Worm (Caenorhabditis elegans) whole organism, young adult: ENCODE data around the gene T23B12.6.

Experiments
- B0035.1 ChIP-seq: sonication (generic microtip); optimal IDR thresholded peaks from 2 replicates; lab custom pipeline; 2016; ENCODE audit warnings: missing genetic modification characterization, mild to moderate bottlenecking, missing compliant biosample characterization, missing genotype, missing genetic modification reagents
- C06A6.2 ChIP-seq: fragments of 200-800 bp; sonication (Bioruptor generic); conservative IDR thresholded peaks from 2 replicates; pipeline ENCODE4 v1.3.6; 2022; ENCODE audit warnings: missing genetic modification characterization, missing compliant biosample characterization
- F10E7.11 ChIP-seq: sonication (generic microtip); optimal IDR thresholded peaks from 2 replicates; lab custom pipeline; 2017; ENCODE audit warnings: mild to moderate bottlenecking, missing genetic modification characterization, moderate library complexity, missing compliant biosample characterization
- F57C9.4 ChIP-seq: sonication (generic microtip); optimal IDR thresholded peaks from 2 replicates; lab custom pipeline; 2017; ENCODE audit warnings: mild to moderate bottlenecking, missing genetic modification characterization, missing compliant biosample characterization
- K11D2.4 ChIP-seq: fragments of 200-800 bp; sonication (Bioruptor generic); IDR thresholded peaks from 2 replicates; pipeline ENCODE4 v1.3.6; 2022; ENCODE audit warnings: missing genetic modification reagents, missing genetic modification characterization, missing compliant biosample characterization
- Y53F4B.3 ChIP-seq: fragments of 200-800 bp; sonication (Bioruptor generic); IDR thresholded peaks from 2 replicates; pipeline ENCODE4 v1.3.6; 2022; ENCODE audit warnings: missing genetic modification reagents, missing genetic modification characterization, missing compliant biosample characterization
- Y53G8AR.9 ChIP-seq: fragments of 200-800 bp; sonication (Bioruptor generic); conservative IDR thresholded peaks from 2 replicates; pipeline ENCODE4 v1.3.6; 2022; ENCODE audit warnings: missing genetic modification reagents, missing genetic modification characterization, missing compliant biosample characterization
- Y95B8A.8 ChIP-seq: fragments of 200-800 bp; sonication (Bioruptor generic); IDR thresholded peaks from 2 replicates; pipeline ENCODE4 v1.3.6; 2022; ENCODE audit warnings: missing genetic modification reagents, missing genetic modification characterization, missing compliant biosample characterization
- akir-1 ChIP-seq: fragments of 200-800 bp; sonication (Bioruptor generic); optimal IDR thresholded peaks from 2 replicates; lab custom pipeline; 2018; ENCODE audit warnings: mild to moderate bottlenecking, missing genetic modification characterization, moderate library complexity, missing compliant biosample characterization
- ama-1 ChIP-seq, 3 experiments: fragments of 150-350 bp in 1 of 3; sonication (generic microtip) in 2 of 3; optimal IDR thresholded peaks; 2 replicates each; lab custom pipeline; 2014 to 2018; ENCODE audit warnings: missing biosample characterization in 2 of 3, missing genetic modification characterization in 2 of 3, missing genetic modification reagents in 2 of 3
- aptf-2 ChIP-seq: fragments of 200-800 bp; sonication (Bioruptor generic); conservative IDR thresholded peaks from 2 replicates; pipeline ENCODE4 v1.3.6; 2022; ENCODE audit warnings: missing genetic modification reagents, missing genetic modification characterization, missing compliant biosample characterization
- atf-7 ChIP-seq: sonication (generic microtip); optimal IDR thresholded peaks from 2 replicates; lab custom pipeline; 2017; ENCODE audit warnings: mild to moderate bottlenecking, missing genetic modification characterization, missing compliant biosample characterization
- attf-5 ChIP-seq: fragments of 200-800 bp; sonication (Bioruptor generic); optimal IDR thresholded peaks from 2 replicates; lab custom pipeline; 2018; ENCODE audit warnings: mild to moderate bottlenecking, missing genetic modification characterization, missing compliant biosample characterization
- attf-6 ChIP-seq: fragments of 200-800 bp; sonication (Bioruptor generic); IDR thresholded peaks from 2 replicates; pipeline ENCODE4 v1.3.6; 2022; ENCODE audit warnings: missing genetic modification reagents, missing genetic modification characterization, missing compliant biosample characterization
- bed-1 ChIP-seq: fragments of 200-800 bp; sonication (Bioruptor generic); IDR thresholded peaks from 2 replicates; pipeline ENCODE4 v1.3.6; 2022; ENCODE audit warnings: missing genetic modification reagents, missing genetic modification characterization, missing compliant biosample characterization
- cebp-2 ChIP-seq: fragments of 200-800 bp; sonication (Bioruptor generic); IDR thresholded peaks from 2 replicates; pipeline ENCODE4 v1.3.6; 2022; ENCODE audit warnings: missing genetic modification characterization, missing compliant biosample characterization
- ceh-100 ChIP-seq: fragments of 200-800 bp; sonication (Bioruptor generic); IDR thresholded peaks from 2 replicates; pipeline ENCODE4 v1.3.6; 2022; ENCODE audit warnings: missing genetic modification reagents, missing genetic modification characterization, missing compliant biosample characterization
- ceh-27 ChIP-seq: fragments of 200-800 bp; sonication (Bioruptor generic); optimal IDR thresholded peaks from 2 replicates; lab custom pipeline; 2018; ENCODE audit warnings: mild to moderate bottlenecking, missing genetic modification characterization, moderate library complexity, missing compliant biosample characterization
- chd-7 ChIP-seq: sonication (generic microtip); optimal IDR thresholded peaks from 2 replicates; lab custom pipeline; 2016; ENCODE audit warnings: mild to moderate bottlenecking, missing genetic modification characterization, moderate library complexity, missing compliant biosample characterization
- die-1 ChIP-seq: sonication (generic microtip); optimal IDR thresholded peaks from 2 replicates; lab custom pipeline; 2016; ENCODE audit warnings: missing genotype, mild to moderate bottlenecking, missing genetic modification characterization, missing compliant biosample characterization
- dox-1 ChIP-seq: fragments of 200-800 bp; sonication (Bioruptor generic); IDR thresholded peaks from 2 replicates; pipeline ENCODE4 v1.3.6; 2022; ENCODE audit warnings: missing genetic modification reagents, missing genetic modification characterization, missing compliant biosample characterization
- dpff-1 ChIP-seq: sonication (generic microtip); optimal IDR thresholded peaks from 2 replicates; lab custom pipeline; 2017; ENCODE audit warnings: mild to moderate bottlenecking, missing genetic modification characterization, missing compliant biosample characterization
- egl-18 ChIP-seq: fragments of 200-800 bp; sonication (Bioruptor generic); IDR thresholded peaks from 2 replicates; pipeline ENCODE4 v1.3.6; 2022; ENCODE audit warnings: missing genetic modification reagents, missing genetic modification characterization, missing compliant biosample characterization
- ekl-4 ChIP-seq: fragments of 200-800 bp; sonication (Bioruptor generic); IDR thresholded peaks from 2 replicates; pipeline ENCODE4 v1.3.6; 2022; ENCODE audit warnings: missing genetic modification reagents, missing genetic modification characterization, missing compliant biosample characterization
- ets-4 ChIP-seq: fragments of 200-800 bp; sonication (Bioruptor generic); optimal IDR thresholded peaks from 2 replicates; lab custom pipeline; 2018; ENCODE audit warnings: mild to moderate bottlenecking, missing genetic modification characterization, missing compliant biosample characterization
- let-526 ChIP-seq: fragments of 200-800 bp; sonication (Bioruptor generic); IDR thresholded peaks from 2 replicates; pipeline ENCODE4 v1.3.6; 2022; ENCODE audit warnings: missing genetic modification reagents, missing genetic modification characterization, missing compliant biosample characterization
- lsl-1 ChIP-seq: fragments of 200-800 bp; sonication (Bioruptor generic); optimal IDR thresholded peaks from 2 replicates; lab custom pipeline; 2018; ENCODE audit warnings: mild to moderate bottlenecking, missing genetic modification characterization, moderate library complexity, missing compliant biosample characterization
- lsy-27 ChIP-seq: sonication (generic microtip); optimal IDR thresholded peaks from 2 replicates; lab custom pipeline; 2017; ENCODE audit warnings: missing genetic modification characterization, mild to moderate bottlenecking, missing compliant biosample characterization, antibody characterized with exemption, missing genotype, borderline replicate concordance; ENCODE audit not compliant: insufficient read depth
- madf-6 ChIP-seq: fragments of 200-800 bp; sonication (Bioruptor generic); IDR thresholded peaks from 2 replicates; pipeline ENCODE4 v1.3.6; 2022; ENCODE audit warnings: missing genetic modification reagents, missing genetic modification characterization, missing compliant biosample characterization
- nfyb-1 ChIP-seq: fragments of 200-800 bp; sonication (Bioruptor generic); IDR thresholded peaks from 2 replicates; pipeline ENCODE4 v1.3.6; 2022; ENCODE audit warnings: missing genetic modification reagents, missing genetic modification characterization, missing compliant biosample characterization
- nhr-120 ChIP-seq: fragments of 200-800 bp; sonication (Bioruptor generic); IDR thresholded peaks from 2 replicates; pipeline ENCODE4 v1.3.6; 2022; ENCODE audit warnings: missing genetic modification characterization, missing compliant biosample characterization
- nhr-179 ChIP-seq: sonication (generic microtip); optimal IDR thresholded peaks from 2 replicates; lab custom pipeline; 2016; ENCODE audit warnings: mild to moderate bottlenecking, missing genetic modification characterization, missing compliant biosample characterization
- nhr-80 ChIP-seq: sonication (generic microtip); optimal IDR thresholded peaks from 2 replicates; lab custom pipeline; 2016; ENCODE audit warnings: missing genetic modification characterization, missing compliant biosample characterization
- pha-4 ChIP-seq: fragments of 150-350 bp; sonication (generic microtip); optimal IDR thresholded peaks from 2 replicates; lab custom pipeline; 2014; ENCODE audit warnings: missing biosample characterization, missing genetic modification reagents, missing genetic modification characterization
- rcor-1 ChIP-seq: fragments of 200-800 bp; sonication (Bioruptor generic); IDR thresholded peaks from 2 replicates; pipeline ENCODE4 v1.3.6; 2022; ENCODE audit warnings: missing genetic modification reagents, missing genetic modification characterization, missing compliant biosample characterization
- repo-1 ChIP-seq: sonication (generic microtip); optimal IDR thresholded peaks from 2 replicates; lab custom pipeline; 2017; ENCODE audit warnings: mild to moderate bottlenecking, missing genetic modification characterization, missing compliant biosample characterization
- snpc-1.1 ChIP-seq: sonication (generic microtip); optimal IDR thresholded peaks from 2 replicates; lab custom pipeline; 2017; ENCODE audit warnings: missing genetic modification characterization, mild to moderate bottlenecking, missing compliant biosample characterization, antibody characterized with exemption, moderate library complexity, missing genotype, missing genetic modification reagents; ENCODE audit not compliant: insufficient read depth
- snpc-1.3 ChIP-seq: sonication (generic microtip); optimal IDR thresholded peaks from 2 replicates; lab custom pipeline; 2017; ENCODE audit warnings: missing genetic modification characterization, mild to moderate bottlenecking, missing compliant biosample characterization, antibody characterized with exemption, moderate library complexity, missing genotype, missing genetic modification reagents; ENCODE audit not compliant: insufficient read depth
- snpc-3.4 ChIP-seq: sonication (generic microtip); optimal IDR thresholded peaks from 2 replicates; lab custom pipeline; 2017; ENCODE audit warnings: missing genetic modification characterization, mild to moderate bottlenecking, missing compliant biosample characterization, antibody characterized with exemption, moderate library complexity, missing genotype, missing genetic modification reagents
- tbp1 ChIP-seq: fragments of 200-800 bp; sonication (Bioruptor generic); optimal IDR thresholded peaks from 2 replicates; lab custom pipeline; 2018; ENCODE audit warnings: mild to moderate bottlenecking, missing genetic modification characterization, missing compliant biosample characterization
- unc-62 ChIP-seq: fragments of 150-350 bp; optimal IDR thresholded peaks from 2 replicates; lab custom pipeline; 2014; ENCODE audit warnings: missing biosample characterization, missing genetic modification reagents, missing genetic modification characterization
- ztf-18 ChIP-seq: sonication (generic microtip); optimal IDR thresholded peaks from 2 replicates; lab custom pipeline; 2016; ENCODE audit warnings: missing genotype, mild to moderate bottlenecking, missing genetic modification characterization, missing compliant biosample characterization
- ztf-25 ChIP-seq: fragments of 200-800 bp; sonication (Bioruptor generic); IDR thresholded peaks from 2 replicates; pipeline ENCODE4 v1.3.6; 2022; ENCODE audit warnings: missing genetic modification reagents, missing genetic modification characterization, missing compliant biosample characterization

The T23B12.6 gene

DNA sequence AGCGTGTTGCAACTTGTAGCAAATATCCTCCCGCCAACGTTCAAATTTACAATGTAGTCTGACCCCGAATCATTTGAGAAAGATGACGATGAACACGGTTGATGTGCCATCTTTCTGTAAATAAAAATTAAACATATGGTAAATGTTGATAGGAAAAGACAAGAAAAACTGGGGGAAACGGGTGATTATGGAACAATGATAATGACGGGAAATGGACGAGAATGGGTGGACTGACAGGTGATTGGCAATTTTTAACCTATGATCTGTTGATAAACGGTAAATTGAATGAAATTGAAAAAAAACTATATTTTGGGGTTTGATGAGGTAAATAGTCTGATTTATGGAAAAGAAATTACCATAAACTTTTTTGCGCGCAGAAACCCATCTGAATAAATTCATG lies at the start of gene T23B12.6:
TSS of gene T23B12.6 (minus strand) at position 114 of the 400 bp plus-strand sequence.
- TF ChIP-seq ets-4 (GFP tag; lab: Kevin White, UChicago) (peak; percentile 5), madf-6 (GFP tag; lab: Robert Waterston, UW) (0 out of 2 replicates have a peak, but pooled peaks have one; percentile 5), tbp1 (GFP tag; lab: Kevin White, UChicago) (peak; percentile 4), let-526 (GFP tag; lab: Robert Waterston, UW) (no peak), F10E7.11 (no peak), dox-1 (GFP tag; lab: Robert Waterston, UW) (peak; percentile 5; the same call in 1 of the 2 replicates), ztf-25 (GFP tag; lab: Robert Waterston, UW) (no peak), Y95B8A.8 (GFP tag; lab: Robert Waterston, UW) (no peak), nhr-80 (tag; lab: Kevin White, UChicago) (peak; percentile 83)

- TF ChIP-seq ceh-100 (GFP tag; lab: Robert Waterston, UW) = no peak
- no peak for TF ChIP-seq K11D2.4 (GFP tag; lab: Robert Waterston, UW)
- TF ChIP-seq nfyb-1 (GFP tag; lab: Robert Waterston, UW) = no peak
- TF ChIP-seq attf-5 (GFP tag; lab: Kevin White, UChicago) = no peak
- TF ChIP-seq ets-4 (GFP tag; lab: Kevin White, UChicago) = no peak
These were observed 47.1 kb upstream of the T23B12.6 start, which contains the start of gene ZK994.6 for ce11 chrV:8507324-8507723. Gene ZK994.6, minus strand, starts transcription at chrV:8507424.

DNA sequence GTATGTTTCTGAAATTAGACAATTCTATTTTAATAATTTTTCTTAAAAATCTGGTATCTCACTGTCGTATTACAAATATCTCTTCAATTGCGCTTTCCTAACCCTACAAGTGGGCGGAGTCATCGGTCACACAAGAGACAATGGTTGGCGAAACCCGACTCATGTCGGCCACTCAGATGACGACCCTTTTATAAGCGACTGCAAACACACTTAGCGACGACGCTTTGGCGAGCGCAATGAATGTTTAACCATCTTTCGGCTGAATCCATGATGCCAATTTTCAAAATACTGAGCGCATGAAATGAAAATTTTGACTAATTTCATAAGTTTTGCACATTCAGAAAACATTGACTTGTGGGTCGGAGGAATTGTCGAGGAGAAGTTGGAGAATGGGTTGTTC lies 40.1 kb upstream of the T23B12.6 start:
- TF ChIP-seq rcor-1 (GFP tag; lab: Robert Waterston, UW) (peak; percentile 98), aptf-2 (GFP tag; lab: Robert Waterston, UW) (peak; percentile 89), ceh-27 (GFP tag; lab: Kevin White, UChicago) (peak; percentile 99), Y53F4B.3 (GFP tag; lab: Robert Waterston, UW) (peak; percentile 94), Y95B8A.8 (GFP tag; lab: Robert Waterston, UW) (peak; percentile 99), akir-1 (GFP tag; lab: Kevin White, UChicago) (peak; percentile 95), nhr-179 (tag; lab: Kevin White, UChicago) (peak; percentile 90), atf-7 (tag; lab: Kevin White, UChicago) (peak; percentile 98), nfyb-1 (GFP tag; lab: Robert Waterston, UW) (peak; percentile 99), ama-1 (optimal IDR thresholded peaks at IDR 0.05; lab: Kevin White, UChicago) (peak; percentile 59), ama-1 (GFP tag; optimal IDR thresholded peaks at IDR 0.05; lab: Kevin White, UChicago) (peak; percentile 96 to 97), attf-6 (GFP tag; lab: Robert Waterston, UW) (peak; percentile 94), pha-4 (tag; lab: Kevin White, UChicago) (no peak), repo-1 (tag; lab: Kevin White, UChicago) (peak; percentile 100), dpff-1 (tag; lab: Kevin White, UChicago) (peak; percentile 96), nhr-120 (GFP tag; lab: Robert Waterston, UW) (peak; percentile 100), cebp-2 (GFP tag; lab: Robert Waterston, UW) (peak; percentile 100), snpc-1.1 (tag; lab: Kevin White, UChicago) (peak; percentile 100), lsy-27 (tag; lab: Kevin White, UChicago) (peak; percentile 62), bed-1 (GFP tag; lab: Robert Waterston, UW) (peak; percentile 99), F10E7.11 (peak; percentile 100), Y53G8AR.9 (GFP tag; lab: Robert Waterston, UW) (peak; percentile 99), ekl-4 (GFP tag; lab: Robert Waterston, UW) (peak; percentile 99), let-526 (GFP tag; lab: Robert Waterston, UW) (peak; percentile 96), ztf-18 (tag; lab: Kevin White, UChicago) (peak; percentile 89), C06A6.2 (peak; percentile 93), snpc-3.4 (tag; lab: Kevin White, UChicago) (peak; percentile 99), lsl-1 (GFP tag; lab: Kevin White, UChicago) (peak; percentile 82), tbp1 (GFP tag; lab: Kevin White, UChicago) (peak; percentile 100), chd-7 (tag; lab: Kevin White, UChicago) (peak; percentile 100), die-1 (peak; percentile 99), F57C9.4 (tag; lab: Kevin White, UChicago) (peak; percentile 99), snpc-1.3 (tag; lab: Kevin White, UChicago) (peak; percentile 98), unc-62 (GFP tag; lab: Kevin White, UChicago) (peak; percentile 28), egl-18 (GFP tag; lab: Robert Waterston, UW) (peak; percentile 97), B0035.1 (tag; lab: Kevin White, UChicago) (peak; percentile 96)
